Worm (Caenorhabditis elegans): Measurements from ENCODE around the gene T22D1.5.

T22D1.5 gene

DNA sequence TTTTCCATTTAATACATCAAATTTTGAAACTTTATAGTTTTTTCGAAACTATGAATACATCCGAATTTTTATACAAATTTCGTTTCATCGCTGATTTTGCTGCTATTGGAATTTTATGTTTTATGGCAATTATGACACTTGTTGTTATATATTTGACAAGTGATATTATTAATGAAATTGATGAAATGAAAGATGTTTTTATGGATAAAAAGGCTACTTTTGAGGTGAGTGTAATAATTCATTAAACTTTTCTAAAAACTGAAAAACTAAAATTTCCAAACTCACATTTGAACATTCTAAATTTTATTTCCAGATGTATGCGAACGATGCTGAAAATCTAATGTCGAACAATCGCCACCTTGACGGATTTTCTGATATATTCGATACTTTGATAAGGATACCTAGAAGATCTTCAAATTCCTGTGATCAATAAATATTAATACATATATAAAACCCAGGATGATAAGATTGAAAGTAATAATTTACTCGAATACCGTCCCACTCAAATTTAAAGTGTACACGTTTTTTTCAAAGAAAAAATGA, 2.3 kb downstream of the T22D1.5 start, which contains the start of the genes T22D1.17 and T22D1.8 (continued):
- peak; percentile 71 for TF ChIP-seq snpc-3.4 (tag; optimal IDR thresholded peaks at IDR 0.05)
- 0 out of 2 replicates have a peak, but pooled peaks have one; percentile 26 for TF ChIP-seq nhr-120 (GFP tag; IDR thresholded peaks at IDR 0.05)
- TF ChIP-seq sdz-38 (tag; optimal IDR thresholded peaks at IDR 0.05) = no peak
- TF ChIP-seq akir-1 (GFP tag; optimal IDR thresholded peaks at IDR 0.05) = no peak
- peak; percentile 9; the same call in 1 of the 2 replicates for TF ChIP-seq ceh-100 (GFP tag; IDR thresholded peaks at IDR 0.05)
- no peak for TF ChIP-seq hlh-26 (GFP tag; conservative IDR thresholded peaks at IDR 0.05)
- TF ChIP-seq ztf-18 (tag; optimal IDR thresholded peaks at IDR 0.05) = peak; percentile 1
- TF ChIP-seq hrde-1 (tag; optimal IDR thresholded peaks at IDR 0.05; ENCODE audit: borderline replicate concordance) = peak; percentile 63
- TF ChIP-seq F57A8.1 (GFP tag; optimal IDR thresholded peaks at IDR 0.05) = no peak
- TF ChIP-seq sptf-2 (GFP tag; optimal IDR thresholded peaks at IDR 0.05) = no peak
- TF ChIP-seq hsf-1 (GFP tag; IDR thresholded peaks at IDR 0.05) = peak; percentile 66
- TF ChIP-seq madf-6 (GFP tag; IDR thresholded peaks at IDR 0.05) = peak; percentile 76
- TF ChIP-seq snpc-4 (GFP tag; optimal IDR thresholded peaks at IDR 0.05) = no peak
- peak in 1 of 4 experiments; percentile 60 for TF ChIP-seq snpc-4 (tag; optimal IDR thresholded peaks at IDR 0.05)
- TF ChIP-seq let-607 (tag; optimal IDR thresholded peaks at IDR 0.05) = no peak
- TF ChIP-seq lin-26 (GFP tag; IDR thresholded peaks at IDR 0.05) = peak; percentile 62; the same call in 1 of the 2 replicates
- peak; percentile 63 for TF ChIP-seq D2030.7 (GFP tag; IDR thresholded peaks at IDR 0.05)
- peak; percentile 21 for TF ChIP-seq die-1 (tag; optimal IDR thresholded peaks at IDR 0.05)
- TF ChIP-seq ztf-28 (GFP tag; IDR thresholded peaks at IDR 0.05) = no peak
- TF ChIP-seq F55B11.4 (tag; optimal IDR thresholded peaks at IDR 0.05; ENCODE audit: borderline replicate concordance, insufficient read depth) = no peak
- peak; percentile 35; the same call in 1 of the 2 replicates for TF ChIP-seq F33H1.4 (GFP tag; IDR thresholded peaks at IDR 0.05)
- TF ChIP-seq lin-35 (GFP tag; optimal IDR thresholded peaks at IDR 0.05) = peak in 1 of 3 experiments; percentile 10

DNA sequence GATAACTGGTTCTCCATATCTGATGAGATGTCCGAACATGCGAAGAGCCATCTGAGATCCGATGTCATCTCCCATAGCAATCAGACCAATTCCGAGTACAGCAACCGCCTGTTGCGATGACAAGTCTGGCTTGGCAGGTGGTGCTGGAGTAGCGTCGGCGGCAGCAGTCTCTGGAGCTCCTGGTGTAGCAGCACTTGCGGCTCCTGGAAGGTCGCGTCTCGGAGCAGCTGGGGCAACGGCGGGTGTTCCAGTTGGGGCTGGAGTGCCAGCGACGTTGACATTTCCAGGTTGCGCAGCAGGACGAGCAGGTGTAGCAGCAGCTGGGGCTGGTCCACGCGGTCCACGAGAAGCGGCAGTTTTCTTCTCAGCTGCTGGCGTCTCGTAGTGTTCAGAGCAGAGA, 3.7 kb downstream of the T22D1.5 start:
- TF ChIP-seq ets-4 (GFP tag; optimal IDR thresholded peaks at IDR 0.05) = no peak
- TF ChIP-seq ztf-25 (GFP tag; IDR thresholded peaks at IDR 0.05) = no peak
- TF ChIP-seq ztf-26 (tag; optimal IDR thresholded peaks at IDR 0.05) = no peak
- no peak for TF ChIP-seq snpc-4 (GFP tag; optimal IDR thresholded peaks at IDR 0.05)
- TF ChIP-seq snpc-4 (tag; optimal IDR thresholded peaks at IDR 0.05) = no peak
- no peak for TF ChIP-seq mes-4 (tag; optimal IDR thresholded peaks at IDR 0.05)
- no peak for TF ChIP-seq atf-7 (tag; optimal IDR thresholded peaks at IDR 0.05)
- TF ChIP-seq nhr-80 (tag; optimal IDR thresholded peaks at IDR 0.05) = no peak
- no peak for TF ChIP-seq K11D2.4 (GFP tag; IDR thresholded peaks at IDR 0.05)
- TF ChIP-seq ZK185.1 (tag; optimal IDR thresholded peaks at IDR 0.05; ENCODE audit: poor library complexity, severe bottlenecking) = no peak
- no peak for TF ChIP-seq ceh-79 (tag; optimal IDR thresholded peaks at IDR 0.05)
- no peak for TF ChIP-seq Y53F4B.3 (GFP tag; IDR thresholded peaks at IDR 0.05)
- TF ChIP-seq ztf-28 (GFP tag; IDR thresholded peaks at IDR 0.05) = no peak
- TF ChIP-seq C17E4.6 (GFP tag; IDR thresholded peaks at IDR 0.05) = no peak
- TF ChIP-seq egrh-3 (GFP tag; IDR thresholded peaks at IDR 0.05) = peak; percentile 92
- TF ChIP-seq lsy-27 (tag; optimal IDR thresholded peaks at IDR 0.05; ENCODE audit: borderline replicate concordance, insufficient read depth) = no peak
- TF ChIP-seq lin-54 (GFP tag; optimal IDR thresholded peaks at IDR 0.05) = no peak
- TF ChIP-seq F37B4.10 (GFP tag; IDR thresholded peaks at IDR 0.05) = 0 out of 2 replicates have a peak, but pooled peaks have one; percentile 77
- no peak for TF ChIP-seq mxl-1 (tag; optimal IDR thresholded peaks at IDR 0.05)
- no peak for TF ChIP-seq Y95B8A.8 (GFP tag; IDR thresholded peaks at IDR 0.05)
- no peak for TF ChIP-seq aptf-3 (GFP tag; IDR thresholded peaks at IDR 0.05)
- 0 out of 2 replicates have a peak, but pooled peaks have one; percentile 21 for TF ChIP-seq F33H1.4 (GFP tag; IDR thresholded peaks at IDR 0.05)
- TF ChIP-seq ccch-3 (GFP tag; optimal IDR thresholded peaks at IDR 0.05) = no peak
- no peak for TF ChIP-seq akir-1 (GFP tag; optimal IDR thresholded peaks at IDR 0.05)
- no peak for TF ChIP-seq ekl-4 (GFP tag; IDR thresholded peaks at IDR 0.05)
- no peak for TF ChIP-seq sea-2 (GFP tag; IDR thresholded peaks at IDR 0.05)
- TF ChIP-seq ceh-27 (GFP tag; optimal IDR thresholded peaks at IDR 0.05) = peak; percentile 20
- TF ChIP-seq lin-35 (GFP tag; optimal IDR thresholded peaks at IDR 0.05) = no peak
- TF ChIP-seq mcd-1 (GFP tag; IDR thresholded peaks at IDR 0.05) = peak; percentile 31; the same call in 1 of the 2 replicates
- TF ChIP-seq madf-6 (GFP tag; IDR thresholded peaks at IDR 0.05) = no peak
- TF ChIP-seq him-1 (tag; optimal IDR thresholded peaks at IDR 0.05) = no peak
